Worm (Caenorhabditis elegans): ENCODE results near the gene srb-1.

The srb-1 gene

DNA sequence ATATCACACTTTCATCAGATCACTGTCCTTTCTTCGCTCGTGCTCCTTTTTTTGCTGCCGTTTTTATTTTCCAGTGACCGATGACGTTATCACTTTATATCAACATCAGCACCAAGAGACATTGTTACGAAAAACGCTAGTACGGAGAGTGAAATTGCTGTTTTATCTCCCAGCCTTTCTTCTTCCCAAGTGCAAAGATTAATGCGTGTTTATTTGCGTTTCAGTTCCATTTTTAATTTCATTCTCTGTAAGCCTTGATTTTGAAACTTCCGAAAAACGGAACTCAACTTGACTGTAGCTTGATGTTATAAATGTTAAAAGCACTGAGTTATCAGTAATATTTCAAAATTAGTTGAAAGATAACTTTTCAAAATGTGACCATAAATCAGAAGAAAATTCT is 16.0 kb upstream of the srb-1 start:
- TF ChIP-seq fos-1 (tag; optimal IDR thresholded peaks at IDR 0.05) (peak; percentile 63), lin-39 (tag; optimal IDR thresholded peaks at IDR 0.05) (no peak), aly-2 (tag; optimal IDR thresholded peaks at IDR 0.05) (no peak), sma-9 (GFP tag; optimal IDR thresholded peaks at IDR 0.05) (peak; percentile 29), sma-9 (tag; optimal IDR thresholded peaks at IDR 0.05) (no peak)

DNA sequence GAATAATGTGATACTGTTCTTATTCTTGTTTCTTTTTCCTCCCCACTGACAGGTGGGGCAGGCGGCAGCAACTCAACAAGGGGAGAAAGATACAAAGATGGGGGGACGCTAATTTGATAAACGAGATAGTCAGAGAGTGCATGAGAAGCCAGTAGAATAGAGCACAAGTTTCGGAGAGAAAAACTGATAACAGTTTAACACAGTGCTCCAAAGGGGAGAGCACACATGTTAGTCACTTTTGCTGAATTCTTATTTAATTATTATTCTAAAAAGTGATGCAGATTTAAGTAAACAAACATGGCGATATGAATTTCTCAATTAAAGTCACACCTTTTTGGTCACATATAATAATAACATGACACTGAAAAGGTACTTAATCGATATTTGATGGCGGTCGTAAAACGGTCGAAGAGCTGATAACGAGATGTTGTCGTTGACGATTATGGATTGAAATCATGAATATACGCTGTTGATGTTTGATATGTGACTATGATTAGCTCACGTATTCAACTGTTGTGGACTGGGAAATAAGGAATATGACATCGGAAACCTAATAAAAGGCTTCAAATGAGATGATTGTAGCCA is 15.2 kb upstream of the srb-1 start:
- no peak for TF ChIP-seq aly-2 (tag; optimal IDR thresholded peaks at IDR 0.05)
- peak; percentile 14 for TF ChIP-seq sma-9 (GFP tag; optimal IDR thresholded peaks at IDR 0.05)
- no peak for TF ChIP-seq sma-9 (tag; optimal IDR thresholded peaks at IDR 0.05)
- TF ChIP-seq egl-27 (tag; optimal IDR thresholded peaks at IDR 0.05) = peak; percentile 15
- peak; percentile 25 for TF ChIP-seq F13H6.1 (tag; optimal IDR thresholded peaks at IDR 0.05)
- TF ChIP-seq unc-62 (GFP tag; optimal IDR thresholded peaks at IDR 0.05) = no peak
- TF ChIP-seq fos-1 (tag; optimal IDR thresholded peaks at IDR 0.05) = peak; percentile 59

DNA sequence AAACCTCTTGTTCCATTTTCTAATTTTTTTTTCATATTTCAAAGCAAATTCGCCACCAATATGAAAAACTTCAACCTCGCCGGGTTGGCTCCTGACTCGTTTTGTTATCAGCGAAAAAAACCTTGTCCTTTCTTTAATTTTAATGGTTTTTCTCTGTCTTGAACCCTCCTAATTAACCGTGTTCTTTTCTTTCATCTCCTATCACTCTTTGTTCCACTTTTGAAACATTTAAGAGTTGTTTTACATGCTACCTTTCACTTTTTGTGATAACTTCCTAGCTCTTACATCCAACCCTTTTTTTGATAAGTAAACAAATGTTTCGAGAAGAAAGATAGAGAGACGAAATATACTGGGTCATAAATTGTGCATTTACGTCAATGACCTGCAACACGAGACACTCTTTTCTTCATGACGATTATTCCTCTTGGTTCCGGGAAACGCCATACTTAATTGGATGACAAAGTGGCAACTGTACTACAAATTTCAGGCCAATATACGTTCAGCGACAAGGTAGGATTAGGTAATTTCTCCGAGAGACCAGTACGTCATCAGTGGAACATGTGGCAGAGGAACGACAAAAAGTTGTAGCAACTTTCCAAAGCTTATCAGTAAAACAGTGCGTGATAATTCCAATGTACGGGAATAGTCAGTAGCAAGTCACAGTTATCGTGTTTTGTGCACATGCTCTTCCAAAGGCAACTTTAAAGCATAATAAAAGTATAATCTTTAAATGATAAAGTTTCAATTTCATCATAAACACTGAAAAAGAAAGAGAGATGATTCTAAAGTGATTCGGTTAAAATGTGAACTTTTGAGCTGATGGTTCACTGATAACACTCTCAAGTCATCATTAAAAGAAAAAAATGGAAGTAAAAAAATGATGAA is 14.1 kb upstream of the srb-1 start:
- peak; percentile 2 for TF ChIP-seq F13H6.1 (tag; optimal IDR thresholded peaks at IDR 0.05)
- TF ChIP-seq fos-1 (tag; optimal IDR thresholded peaks at IDR 0.05) = peak; percentile 68
- no peak for TF ChIP-seq unc-55 (GFP tag; optimal IDR thresholded peaks at IDR 0.05)
- TF ChIP-seq sma-9 (GFP tag; optimal IDR thresholded peaks at IDR 0.05) = peak; percentile 51
- no peak for TF ChIP-seq sma-9 (tag; optimal IDR thresholded peaks at IDR 0.05)

DNA sequence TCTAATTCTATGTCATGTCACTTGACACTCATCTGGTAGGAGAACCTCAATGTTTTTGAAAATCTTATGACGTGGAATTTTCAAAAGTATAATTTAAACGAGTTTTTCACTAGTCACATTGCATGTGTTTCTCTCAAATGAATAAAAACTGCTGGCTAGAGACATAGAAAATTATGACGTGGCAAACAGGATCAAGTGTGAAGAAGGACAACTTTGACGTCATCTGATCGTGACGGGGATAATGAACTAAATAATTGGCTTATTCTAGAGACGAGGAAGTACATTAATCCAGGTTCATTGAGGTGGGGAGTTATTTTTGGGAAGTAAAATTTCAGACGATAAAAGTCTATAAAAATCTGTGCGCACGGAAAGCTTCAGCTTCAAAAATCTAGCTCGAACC is 12.4 kb upstream of the srb-1 start:
- TF ChIP-seq mab-5 (tag; optimal IDR thresholded peaks at IDR 0.05) (no peak), lsy-2 (tag; optimal IDR thresholded peaks at IDR 0.05) (peak in 1 of 2 experiments; percentile 38), gmeb-1 (tag; optimal IDR thresholded peaks at IDR 0.05) (no peak), nhr-25 (tag; optimal IDR thresholded peaks at IDR 0.05) (peak; percentile 40)

DNA sequence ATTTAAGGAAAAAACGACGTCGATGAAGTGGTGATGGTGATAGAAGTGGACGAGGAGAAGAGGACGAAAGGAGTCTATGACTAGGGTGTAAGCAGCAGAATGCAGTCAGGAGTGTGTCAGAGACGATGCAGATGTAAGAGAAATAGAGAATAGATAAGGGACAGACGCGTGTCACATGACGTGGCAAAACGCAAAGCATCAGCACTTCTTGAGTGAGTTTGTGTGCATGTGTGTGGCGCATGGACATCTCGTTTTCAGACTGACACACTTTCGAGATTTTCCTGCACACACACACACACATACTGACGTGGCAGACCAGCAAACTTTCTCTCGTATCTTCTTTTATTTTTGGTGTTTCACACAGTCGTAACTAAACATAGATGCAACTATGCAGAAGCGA is 11.6 kb upstream of the srb-1 start:
- TF ChIP-seq lin-13 (GFP tag; optimal IDR thresholded peaks at IDR 0.05) (peak; percentile 44), zag-1 (tag; optimal IDR thresholded peaks at IDR 0.05) (peak; percentile 41), crh-2 (tag; optimal IDR thresholded peaks at IDR 0.05) (no peak), C34F6.9 (tag; optimal IDR thresholded peaks at IDR 0.05) (peak; percentile 67), mdl-1 (tag; optimal IDR thresholded peaks at IDR 0.05) (peak in 1 of 2 experiments; percentile 45), sma-3 (GFP tag; optimal IDR thresholded peaks at IDR 0.05) (peak; percentile 47), nhr-21 (tag; optimal IDR thresholded peaks at IDR 0.05) (peak; percentile 62), skn-1 (tag; optimal IDR thresholded peaks at IDR 0.05) (no peak), gmeb-1 (tag; optimal IDR thresholded peaks at IDR 0.05) (peak; percentile 66), sem-4 (tag; optimal IDR thresholded peaks at IDR 0.05) (peak; percentile 44), nhr-25 (tag; optimal IDR thresholded peaks at IDR 0.05) (peak; percentile 56), fos-1 (tag; optimal IDR thresholded peaks at IDR 0.05) (peak; percentile 76), mab-5 (tag; optimal IDR thresholded peaks at IDR 0.05) (no peak), F13H6.1 (tag; optimal IDR thresholded peaks at IDR 0.05) (peak; percentile 70), nhr-6 (tag; optimal IDR thresholded peaks at IDR 0.05) (no peak), lsy-2 (tag; optimal IDR thresholded peaks at IDR 0.05) (peak in 1 of 2 experiments; percentile 74), sma-9 (GFP tag; optimal IDR thresholded peaks at IDR 0.05) (peak; percentile 81), sma-9 (tag; optimal IDR thresholded peaks at IDR 0.05) (no peak), nhr-129 (tag; optimal IDR thresholded peaks at IDR 0.05) (peak; percentile 88), ztf-4 (tag; optimal IDR thresholded peaks at IDR 0.05) (no peak), blmp-1 (tag; optimal IDR thresholded peaks at IDR 0.05; ENCODE audit: insufficient read depth) (peak; percentile 81)

DNA sequence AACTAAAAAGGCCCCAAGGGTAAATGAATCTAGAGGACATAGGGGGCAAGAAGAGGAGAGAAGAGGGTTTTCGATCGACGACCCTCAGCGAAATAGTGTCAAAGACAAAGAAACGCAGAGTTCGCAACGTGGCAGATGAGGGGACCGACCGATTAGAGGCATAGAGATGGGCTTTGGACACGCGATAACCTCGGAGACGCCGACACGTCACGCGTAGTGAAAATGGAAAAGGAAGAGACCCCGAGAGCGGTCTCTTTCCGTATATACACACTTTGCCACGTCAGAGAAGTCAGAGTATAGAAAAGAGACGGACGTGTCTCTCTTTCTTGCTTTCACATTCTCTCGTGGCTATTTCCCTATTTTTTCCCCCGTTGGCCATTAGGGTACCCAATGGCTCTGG is 10.7 kb upstream of the srb-1 start:
- no peak for TF ChIP-seq nhr-77 (tag; optimal IDR thresholded peaks at IDR 0.05)
- no peak for TF ChIP-seq elt-3 (tag; optimal IDR thresholded peaks at IDR 0.05)
- TF ChIP-seq sem-4 (tag; optimal IDR thresholded peaks at IDR 0.05) = peak; percentile 56
- no peak for TF ChIP-seq ceh-82 (tag; optimal IDR thresholded peaks at IDR 0.05)
- peak; percentile 48 for TF ChIP-seq fos-1 (tag; optimal IDR thresholded peaks at IDR 0.05)
- TF ChIP-seq lin-11 (tag; optimal IDR thresholded peaks at IDR 0.05) = peak; percentile 49
- TF ChIP-seq egl-27 (tag; optimal IDR thresholded peaks at IDR 0.05) = peak; percentile 54
- TF ChIP-seq unc-62 (GFP tag; optimal IDR thresholded peaks at IDR 0.05) = no peak
- no peak for TF ChIP-seq crh-2 (tag; optimal IDR thresholded peaks at IDR 0.05)
- peak; percentile 80 for TF ChIP-seq F13H6.1 (tag; optimal IDR thresholded peaks at IDR 0.05)
- TF ChIP-seq mbf-1 (tag; optimal IDR thresholded peaks at IDR 0.05) = no peak
- no peak for TF ChIP-seq gmeb-1 (tag; optimal IDR thresholded peaks at IDR 0.05)
- TF ChIP-seq lin-13 (GFP tag; optimal IDR thresholded peaks at IDR 0.05) = peak; percentile 55
- peak; percentile 77 for TF ChIP-seq nhr-129 (tag; optimal IDR thresholded peaks at IDR 0.05)
- no peak for TF ChIP-seq ceh-16 (tag; optimal IDR thresholded peaks at IDR 0.05)
- peak; percentile 71 for TF ChIP-seq zag-1 (tag; optimal IDR thresholded peaks at IDR 0.05)
- peak; percentile 18 to 74 for TF ChIP-seq lsy-2 (tag; optimal IDR thresholded peaks at IDR 0.05)
- TF ChIP-seq nhr-10 (tag; optimal IDR thresholded peaks at IDR 0.05) = no peak
- peak; percentile 6 for TF ChIP-seq ZK546.5 (tag; optimal IDR thresholded peaks at IDR 0.05)
- TF ChIP-seq Y55F3AM.14 (GFP tag; optimal IDR thresholded peaks at IDR 0.05) = peak; percentile 69
- no peak for TF ChIP-seq ztf-11 (tag; optimal IDR thresholded peaks at IDR 0.05)
- peak; percentile 61 for TF ChIP-seq unc-55 (GFP tag; optimal IDR thresholded peaks at IDR 0.05)
- TF ChIP-seq ama-1 (optimal IDR thresholded peaks at IDR 0.05) = no peak
- TF ChIP-seq peb-1 (tag; optimal IDR thresholded peaks at IDR 0.05) = no peak
- peak; percentile 72 for TF ChIP-seq C34F6.9 (tag; optimal IDR thresholded peaks at IDR 0.05)
